Worm (Caenorhabditis elegans): ENCODE measurements around the gene T10B9.14.

The T10B9.14 gene

ce11 chrII:9797664-9798063 lies 15.4 kb upstream of the T10B9.14 start, which contains the start of gene cyp-13A4:
Gene cyp-13A4 (minus strand): TSS chrII:9797740.
- TF ChIP-seq ztf-29 (GFP tag; IDR thresholded peaks at IDR 0.05) = no peak
- no peak for TF ChIP-seq T22C8.4 (GFP tag; IDR thresholded peaks at IDR 0.05)
- no peak for TF ChIP-seq klf-2 (GFP tag; conservative IDR thresholded peaks at IDR 0.05)
- no peak for TF ChIP-seq cog-1 (tag; optimal IDR thresholded peaks at IDR 0.05)
- no peak for TF ChIP-seq flt-1 (GFP tag; IDR thresholded peaks at IDR 0.05)
- TF ChIP-seq ref-1 (GFP tag; conservative IDR thresholded peaks at IDR 0.05) = no peak
- no peak for TF ChIP-seq med-1 (GFP tag; optimal IDR thresholded peaks at IDR 0.05; ENCODE audit: insufficient read depth)
- TF ChIP-seq ztf-23 (GFP tag; IDR thresholded peaks at IDR 0.05) = no peak
- TF ChIP-seq tab-1 (GFP tag; IDR thresholded peaks at IDR 0.05) = no peak

ce11 chrII:9793197-9793596 lies 11.0 kb upstream of the T10B9.14 start, which contains the start of gene cyp-13A3:
Gene cyp-13A3 (minus strand): TSS chrII:9793297.
- no peak for TF ChIP-seq cog-1 (tag; optimal IDR thresholded peaks at IDR 0.05)
- TF ChIP-seq klf-2 (GFP tag; conservative IDR thresholded peaks at IDR 0.05) = no peak
- TF ChIP-seq ztf-23 (GFP tag; IDR thresholded peaks at IDR 0.05) = no peak
- no peak for TF ChIP-seq ref-1 (GFP tag; conservative IDR thresholded peaks at IDR 0.05)
- no peak for TF ChIP-seq med-1 (GFP tag; optimal IDR thresholded peaks at IDR 0.05; ENCODE audit: insufficient read depth)
- no peak for TF ChIP-seq T22C8.4 (GFP tag; IDR thresholded peaks at IDR 0.05)
- TF ChIP-seq ztf-29 (GFP tag; IDR thresholded peaks at IDR 0.05) = no peak
- no peak for TF ChIP-seq tab-1 (GFP tag; IDR thresholded peaks at IDR 0.05)
- no peak for TF ChIP-seq flt-1 (GFP tag; IDR thresholded peaks at IDR 0.05)

ce11 chrII:9791185-9791584 lies 8.9 kb upstream of the T10B9.14 start:
- TF ChIP-seq ref-1 (GFP tag; conservative IDR thresholded peaks at IDR 0.05) = no peak
- TF ChIP-seq med-1 (GFP tag; optimal IDR thresholded peaks at IDR 0.05; ENCODE audit: insufficient read depth) = no peak
- TF ChIP-seq ztf-29 (GFP tag; IDR thresholded peaks at IDR 0.05) = no peak
- no peak for TF ChIP-seq T22C8.4 (GFP tag; IDR thresholded peaks at IDR 0.05)
- TF ChIP-seq ztf-23 (GFP tag; IDR thresholded peaks at IDR 0.05) = no peak
- TF ChIP-seq flt-1 (GFP tag; IDR thresholded peaks at IDR 0.05) = no peak
- no peak for TF ChIP-seq tab-1 (GFP tag; IDR thresholded peaks at IDR 0.05)
- TF ChIP-seq cog-1 (tag; optimal IDR thresholded peaks at IDR 0.05) = no peak
- TF ChIP-seq klf-2 (GFP tag; conservative IDR thresholded peaks at IDR 0.05) = no peak

ce11 chrII:9787395-9788152 lies 5.3 kb upstream of the T10B9.14 start, which contains the start of gene cyp-13A2:
Gene cyp-13A2 (minus strand): TSS chrII:9787629.
- no peak for TF ChIP-seq flt-1 (GFP tag; IDR thresholded peaks at IDR 0.05)
- no peak for TF ChIP-seq med-1 (GFP tag; optimal IDR thresholded peaks at IDR 0.05; ENCODE audit: insufficient read depth)
- TF ChIP-seq ref-1 (GFP tag; conservative IDR thresholded peaks at IDR 0.05) = no peak
- TF ChIP-seq ztf-29 (GFP tag; IDR thresholded peaks at IDR 0.05) = no peak
- TF ChIP-seq tab-1 (GFP tag; IDR thresholded peaks at IDR 0.05) = no peak
- no peak for TF ChIP-seq ztf-23 (GFP tag; IDR thresholded peaks at IDR 0.05)
- no peak for TF ChIP-seq klf-2 (GFP tag; conservative IDR thresholded peaks at IDR 0.05)
- no peak for TF ChIP-seq T22C8.4 (GFP tag; IDR thresholded peaks at IDR 0.05)
- no peak for TF ChIP-seq cog-1 (tag; optimal IDR thresholded peaks at IDR 0.05)

- TF ChIP-seq ztf-23 (GFP tag; IDR thresholded peaks at IDR 0.05) (no peak), flt-1 (GFP tag; IDR thresholded peaks at IDR 0.05) (no peak), T22C8.4 (GFP tag; IDR thresholded peaks at IDR 0.05) (no peak), ztf-29 (GFP tag; IDR thresholded peaks at IDR 0.05) (no peak), cog-1 (tag; optimal IDR thresholded peaks at IDR 0.05) (no peak), ref-1 (GFP tag; conservative IDR thresholded peaks at IDR 0.05) (no peak), klf-2 (GFP tag; conservative IDR thresholded peaks at IDR 0.05) (no peak), med-1 (GFP tag; optimal IDR thresholded peaks at IDR 0.05; ENCODE audit: insufficient read depth) (no peak), tab-1 (GFP tag; IDR thresholded peaks at IDR 0.05) (no peak)
Observed at ce11 chrII:9786215-9786614, 4.0 kb upstream of the T10B9.14 start.

ce11 chrII:9781842-9782241 lies 395 bp downstream of the T10B9.14 start, which contains the start of gene cyp-13A1:
Gene cyp-13A1 (minus strand): TSS chrII:9781997.
- TF ChIP-seq tab-1 (GFP tag; IDR thresholded peaks at IDR 0.05) (no peak), ztf-29 (GFP tag; IDR thresholded peaks at IDR 0.05) (no peak), flt-1 (GFP tag; IDR thresholded peaks at IDR 0.05) (no peak), med-1 (GFP tag; optimal IDR thresholded peaks at IDR 0.05; ENCODE audit: insufficient read depth) (no peak), cog-1 (tag; optimal IDR thresholded peaks at IDR 0.05) (no peak), klf-2 (GFP tag; conservative IDR thresholded peaks at IDR 0.05) (no peak), ztf-23 (GFP tag; IDR thresholded peaks at IDR 0.05) (no peak), T22C8.4 (GFP tag; IDR thresholded peaks at IDR 0.05) (no peak), ref-1 (GFP tag; conservative IDR thresholded peaks at IDR 0.05) (no peak)

ce11 chrII:9778495-9778894 lies 3.7 kb downstream of the T10B9.14 start:
- no peak for TF ChIP-seq cog-1 (tag; optimal IDR thresholded peaks at IDR 0.05)
- TF ChIP-seq ztf-29 (GFP tag; IDR thresholded peaks at IDR 0.05) = no peak
- TF ChIP-seq ref-1 (GFP tag; conservative IDR thresholded peaks at IDR 0.05) = no peak
- TF ChIP-seq tab-1 (GFP tag; IDR thresholded peaks at IDR 0.05) = no peak
- no peak for TF ChIP-seq klf-2 (GFP tag; conservative IDR thresholded peaks at IDR 0.05)
- TF ChIP-seq med-1 (GFP tag; optimal IDR thresholded peaks at IDR 0.05; ENCODE audit: insufficient read depth) = no peak
- TF ChIP-seq flt-1 (GFP tag; IDR thresholded peaks at IDR 0.05) = no peak
- TF ChIP-seq ztf-23 (GFP tag; IDR thresholded peaks at IDR 0.05) = no peak
- TF ChIP-seq T22C8.4 (GFP tag; IDR thresholded peaks at IDR 0.05) = no peak

ce11 chrII:9775790-9776189 lies 6.4 kb downstream of the T10B9.14 start, which contains the start of gene T10B9.9:
Gene T10B9.9 (minus strand): TSS chrII:9775890.
- TF ChIP-seq klf-2 (GFP tag; conservative IDR thresholded peaks at IDR 0.05) (no peak), T22C8.4 (GFP tag; IDR thresholded peaks at IDR 0.05) (no peak), flt-1 (GFP tag; IDR thresholded peaks at IDR 0.05) (no peak), med-1 (GFP tag; optimal IDR thresholded peaks at IDR 0.05; ENCODE audit: insufficient read depth) (no peak), ref-1 (GFP tag; conservative IDR thresholded peaks at IDR 0.05) (no peak), ztf-29 (GFP tag; IDR thresholded peaks at IDR 0.05) (no peak), ztf-23 (GFP tag; IDR thresholded peaks at IDR 0.05) (no peak), cog-1 (tag; optimal IDR thresholded peaks at IDR 0.05) (no peak), tab-1 (GFP tag; IDR thresholded peaks at IDR 0.05) (no peak)

- TF ChIP-seq flt-1 (GFP tag; IDR thresholded peaks at IDR 0.05) (peak; percentile 94), cog-1 (tag; optimal IDR thresholded peaks at IDR 0.05) (peak; percentile 47), T22C8.4 (GFP tag; IDR thresholded peaks at IDR 0.05) (peak; percentile 81), med-1 (GFP tag; optimal IDR thresholded peaks at IDR 0.05; ENCODE audit: insufficient read depth) (peak; percentile 63), ztf-29 (GFP tag; IDR thresholded peaks at IDR 0.05) (peak; percentile 84), ztf-23 (GFP tag; IDR thresholded peaks at IDR 0.05) (peak; percentile 90), tab-1 (GFP tag; IDR thresholded peaks at IDR 0.05) (peak; percentile 94), klf-2 (GFP tag; conservative IDR thresholded peaks at IDR 0.05) (peak; percentile 92), ref-1 (GFP tag; conservative IDR thresholded peaks at IDR 0.05) (peak; percentile 79)
Observed at ce11 chrII:9774653-9775052, 7.6 kb downstream of the T10B9.14 start.

Measured in whole organism, midembryonic.